Worm (Caenorhabditis elegans): ENCODE measurements around the gene flh-1.

Gene flh-1

ce11 chrIV:9218415-9218814, 45.7 kb downstream of the flh-1 start:
- TF ChIP-seq unc-62 (GFP tag; optimal IDR thresholded peaks at IDR 0.05), result no peak

DNA sequence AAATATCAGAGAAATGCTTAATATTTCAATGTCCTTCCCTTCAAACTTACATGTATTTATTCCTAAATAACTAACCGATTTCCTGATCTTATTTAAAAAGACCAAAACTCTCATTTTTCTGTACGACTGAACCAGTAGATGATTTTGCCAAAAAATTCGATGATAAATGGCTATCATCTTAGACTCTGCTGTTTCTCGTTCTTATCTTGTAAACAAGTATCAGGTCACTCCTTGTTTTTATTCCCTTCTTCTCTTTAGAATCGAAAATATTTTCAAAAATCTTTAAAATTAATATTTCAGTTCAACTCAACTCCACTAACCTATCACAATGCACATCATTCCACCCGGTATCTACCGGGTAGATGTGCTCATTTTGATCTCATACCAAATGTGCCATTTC, 46.6 kb downstream of the flh-1 start, which contains the start of gene C46C2.2:
Gene C46C2.2 (plus strand): TSS at position 301 of the 400 bp plus-strand sequence.
- no peak for TF ChIP-seq unc-62 (GFP tag; optimal IDR thresholded peaks at IDR 0.05)

DNA sequence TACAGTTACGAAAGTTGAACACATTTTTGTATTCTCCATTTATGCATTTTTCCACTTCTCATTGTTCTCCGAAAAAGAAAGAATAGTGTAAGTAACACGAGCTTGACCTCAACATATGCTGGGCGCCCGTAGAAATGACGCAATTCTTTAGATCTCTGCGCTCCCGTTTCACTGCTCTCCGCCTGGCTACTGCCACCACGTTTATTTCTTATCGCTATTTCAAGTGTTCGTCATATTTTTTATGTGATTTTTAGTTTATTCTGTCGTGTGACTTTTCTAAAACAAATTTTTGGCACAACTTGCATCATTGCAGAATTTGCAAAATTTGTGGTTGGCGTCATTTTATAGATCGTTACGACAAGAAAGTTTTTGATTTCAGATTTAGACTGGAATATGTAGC, 47.1 kb downstream of the flh-1 start:
- TF ChIP-seq unc-62 (GFP tag; optimal IDR thresholded peaks at IDR 0.05), result no peak

- TF ChIP-seq unc-62 (GFP tag; optimal IDR thresholded peaks at IDR 0.05), result no peak
Observed at ce11 chrIV:9216437-9216836, 47.6 kb downstream of the flh-1 start.

DNA sequence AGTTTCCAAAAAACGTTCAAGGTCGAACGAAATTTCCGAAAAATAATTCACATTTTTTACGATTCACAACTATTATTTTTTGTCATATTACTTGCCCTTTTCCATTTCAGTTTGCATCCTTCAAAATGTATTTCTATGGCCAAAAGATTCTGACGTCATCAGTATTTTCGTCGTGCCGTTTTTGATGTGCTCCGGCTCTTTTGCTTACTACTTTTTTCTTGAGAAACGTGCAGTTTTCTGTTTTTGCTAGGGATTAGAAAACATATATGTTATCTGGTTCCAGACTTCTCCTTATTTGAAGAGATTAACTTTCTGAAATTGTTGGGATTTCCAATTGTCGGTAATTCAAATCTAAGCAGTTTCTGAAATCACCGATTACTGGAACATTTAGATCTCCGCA, 48.2 kb downstream of the flh-1 start:
- no peak for TF ChIP-seq unc-62 (GFP tag; optimal IDR thresholded peaks at IDR 0.05)

- TF ChIP-seq unc-62 (GFP tag; optimal IDR thresholded peaks at IDR 0.05), result no peak
Observed at ce11 chrIV:9214823-9215222, 49.2 kb downstream of the flh-1 start.

DNA sequence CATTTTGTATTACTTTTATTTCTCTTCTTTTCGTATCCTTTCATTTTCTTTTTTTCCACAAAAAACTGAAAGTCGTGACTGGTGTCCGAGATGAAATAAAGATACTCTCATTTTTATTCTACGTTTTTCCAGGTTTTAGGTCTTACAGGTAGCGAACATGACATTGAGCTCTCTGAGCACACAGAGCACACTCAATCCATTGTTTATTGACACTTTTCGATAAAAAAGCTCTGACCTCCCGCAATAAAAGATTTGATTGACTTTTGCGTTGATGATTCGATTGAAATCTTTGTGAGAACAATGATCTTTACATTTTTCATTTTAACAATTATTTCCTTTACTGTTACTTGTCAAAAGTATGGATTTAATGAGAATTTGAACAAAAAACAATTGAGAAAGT, 51.9 kb downstream of the flh-1 start, which contains the start of gene C46C2.6:
Gene C46C2.6 (plus strand): TSS at position 301 of the 400 bp plus-strand sequence.
- no peak for TF ChIP-seq unc-62 (GFP tag; optimal IDR thresholded peaks at IDR 0.05)
